Worm (Caenorhabditis elegans) whole organism, L3 larva: ENCODE results near the gene ppm-2.

Experiments
- ama-1 ChIP-seq: fragments of 150-350 bp; optimal IDR thresholded peaks from 2 replicates; lab custom pipeline; 2018
- ceh-82 ChIP-seq: fragments of 150-350 bp; optimal IDR thresholded peaks from 2 replicates; lab custom pipeline; 2014; ENCODE audit warnings: missing biosample characterization, missing genetic modification characterization
- egl-27 ChIP-seq: sonication (generic microtip); optimal IDR thresholded peaks from 4 replicates; lab custom pipeline; 2017; ENCODE audit warnings: missing biosample characterization, missing genetic modification reagents, missing genetic modification characterization
- elt-3 ChIP-seq, 3 experiments: fragments of 150-350 bp in 1 of 3; sonication (generic microtip) in 2 of 3; optimal IDR thresholded peaks; 2 replicates in 2 of 3; 4 replicates in 1 of 3; lab custom pipeline; 2014 to 2017; ENCODE audit warnings: missing biosample characterization in 3 of 3, missing genetic modification characterization in 3 of 3
- jun-1 ChIP-seq: fragments of 150-350 bp; optimal IDR thresholded peaks from 2 replicates; lab custom pipeline; 2014; ENCODE audit warnings: missing biosample characterization, missing genetic modification reagents, missing genetic modification characterization
- mml-1 ChIP-seq: fragments of 150-350 bp; sonication (generic microtip); optimal IDR thresholded peaks from 3 replicates; lab custom pipeline; 2014; ENCODE audit warnings: missing biosample characterization, missing genetic modification characterization
- pha-4 ChIP-seq: fragments of 150-350 bp; optimal IDR thresholded peaks from 2 replicates; lab custom pipeline; 2014; ENCODE audit warnings: missing biosample characterization, missing genetic modification reagents, missing genetic modification characterization
- snpc-4 ChIP-seq: fragments of 150-350 bp; optimal IDR thresholded peaks from 2 replicates; lab custom pipeline; 2014; ENCODE audit warnings: missing biosample characterization, missing genetic modification characterization

ce11 chrIII:4647878-4648277 lies 2.4 kb upstream of the ppm-2 start, which contains the start of gene T23F11.6:
- TF ChIP-seq egl-27 (tag; lab: Kevin White, UChicago) (no peak), jun-1 (tag; lab: Kevin White, UChicago) (no peak), pha-4 (tag; lab: Kevin White, UChicago) (no peak), elt-3 (tag; optimal IDR thresholded peaks at IDR 0.05; lab: Kevin White, UChicago) (no peak), mml-1 (no peak), ceh-82 (tag; lab: Kevin White, UChicago) (no peak), snpc-4 (no peak), ama-1 (lab: Kevin White, UChicago) (no peak)
